Worm (Caenorhabditis elegans) whole organism, midembryonic: ENCODE data around the gene K09B11.4.

Experiments used
- T22C8.4 ChIP-seq: fragments of 200-800 bp; sonication (Bioruptor generic); IDR thresholded peaks from 2 replicates; pipeline ENCODE4 v1.3.6; 2022; ENCODE audit warnings: missing genetic modification characterization, missing compliant biosample characterization
- cog-1 ChIP-seq: sonication (generic microtip); optimal IDR thresholded peaks from 2 replicates; lab custom pipeline; 2016; ENCODE audit warnings: missing genetic modification characterization, missing compliant biosample characterization
- flt-1 ChIP-seq: fragments of 200-800 bp; sonication (Bioruptor generic); IDR thresholded peaks from 2 replicates; pipeline ENCODE4 v1.3.6; 2022; ENCODE audit warnings: missing genetic modification characterization, missing compliant biosample characterization
- klf-2 ChIP-seq: fragments of 200-800 bp; sonication (Bioruptor generic); conservative IDR thresholded peaks from 2 replicates; pipeline ENCODE4 v1.3.6; 2022; ENCODE audit warnings: missing genetic modification reagents, missing genetic modification characterization, missing compliant biosample characterization
- med-1 ChIP-seq: sonication (generic microtip); optimal IDR thresholded peaks from 2 replicates; lab custom pipeline; 2017; ENCODE audit warnings: missing genetic modification characterization, mild to moderate bottlenecking, missing compliant biosample characterization, antibody characterized with exemption, missing genetic modification reagents; ENCODE audit not compliant: insufficient read depth
- tab-1 ChIP-seq: fragments of 200-800 bp; sonication (Bioruptor generic); IDR thresholded peaks from 2 replicates; pipeline ENCODE4 v1.3.6; 2022; ENCODE audit warnings: missing genetic modification characterization, missing compliant biosample characterization
- ztf-23 ChIP-seq: fragments of 200-800 bp; sonication (Bioruptor generic); IDR thresholded peaks from 2 replicates; pipeline ENCODE4 v1.3.6; 2022; ENCODE audit warnings: missing genetic modification reagents, missing genetic modification characterization, missing compliant biosample characterization
- ztf-29 ChIP-seq: fragments of 200-800 bp; sonication (Bioruptor generic); IDR thresholded peaks from 2 replicates; pipeline ENCODE4 v1.3.6; 2022; ENCODE audit warnings: missing genetic modification reagents, missing genetic modification characterization, missing compliant biosample characterization

- no peak for TF ChIP-seq klf-2 (GFP tag; lab: Robert Waterston, UW)
- TF ChIP-seq med-1 (GFP tag; lab: Kevin White, UChicago): no peak
- no peak for TF ChIP-seq flt-1 (GFP tag; lab: Robert Waterston, UW)
- TF ChIP-seq T22C8.4 (GFP tag; lab: Robert Waterston, UW): no peak
- no peak for TF ChIP-seq tab-1 (GFP tag; lab: Robert Waterston, UW)
- TF ChIP-seq cog-1 (tag; lab: Kevin White, UChicago): no peak
- TF ChIP-seq ztf-23: no peak
- TF ChIP-seq ztf-29 (GFP tag; lab: Robert Waterston, UW): no peak
Measured at ce11 chrIV:13390770-13391169, 38.6 kb upstream of the K09B11.4 start.
